Worm (Caenorhabditis elegans) whole organism, early embryonic: ENCODE data around the gene B0507.6.

Experiments
- B0310.2 ChIP-seq: sonication (generic microtip); optimal IDR thresholded peaks from 2 replicates; lab custom pipeline; 2016; ENCODE audit warnings: mild to moderate bottlenecking, missing genetic modification characterization, missing compliant biosample characterization
- ama-1 ChIP-seq: fragments of 150-350 bp; optimal IDR thresholded peaks from 2 replicates; lab custom pipeline; 2014
- ceh-13 ChIP-seq: fragments of 200-800 bp; sonication (Bioruptor generic); optimal IDR thresholded peaks from 2 replicates; lab custom pipeline; 2018; ENCODE audit warnings: mild to moderate bottlenecking, missing genetic modification characterization, missing compliant biosample characterization
- ceh-36 ChIP-seq: sonication (generic microtip); optimal IDR thresholded peaks from 2 replicates; lab custom pipeline; 2016; ENCODE audit warnings: missing genetic modification characterization, inconsistent platforms, missing compliant biosample characterization
- ets-7 ChIP-seq: sonication (generic microtip); optimal IDR thresholded peaks from 2 replicates; lab custom pipeline; 2016; ENCODE audit warnings: missing genotype, missing genetic modification characterization, missing compliant biosample characterization
- flt-1 ChIP-seq: fragments of 200-800 bp; sonication (Bioruptor generic); IDR thresholded peaks from 2 replicates; pipeline ENCODE4 v1.3.6; 2022; ENCODE audit warnings: missing genetic modification characterization, missing compliant biosample characterization
- hmbx-1 ChIP-seq: sonication (generic microtip); optimal IDR thresholded peaks from 2 replicates; lab custom pipeline; 2016; ENCODE audit warnings: mild to moderate bottlenecking, missing genetic modification characterization, missing compliant biosample characterization
- pes-1 ChIP-seq: fragments of 200-800 bp; sonication (Bioruptor generic); IDR thresholded peaks from 2 replicates; pipeline ENCODE4 v1.3.6; 2022; ENCODE audit warnings: missing genetic modification reagents, missing genetic modification characterization, missing compliant biosample characterization
- scrt-1 ChIP-seq: fragments of 200-800 bp; sonication (Bioruptor generic); IDR thresholded peaks from 2 replicates; pipeline ENCODE4 v1.3.6; 2022; ENCODE audit warnings: missing genetic modification characterization, missing compliant biosample characterization

DNA sequence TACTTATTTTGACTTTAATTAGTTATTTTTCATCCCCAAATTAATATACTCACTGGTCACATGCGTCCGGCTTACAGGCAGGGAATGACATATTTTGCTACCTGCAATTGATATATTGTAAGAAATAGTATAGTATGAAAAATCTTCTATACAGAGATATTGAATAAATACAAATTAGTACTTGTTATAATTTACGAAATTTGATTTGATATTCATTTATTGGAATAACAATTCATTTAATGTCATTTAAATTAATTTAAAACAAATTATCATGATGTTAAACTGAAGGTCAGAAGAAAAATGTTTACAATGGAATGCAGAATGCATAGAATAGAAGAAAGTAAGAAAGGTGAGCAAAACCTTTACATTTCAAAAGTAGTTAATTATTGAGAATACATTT, 12.7 kb downstream of the B0507.6 start, which contains the start of gene B0507.7:
- TF ChIP-seq flt-1 (GFP tag; lab: Robert Waterston, UW) (no peak), scrt-1 (no peak), ama-1 (lab: Kevin White, UChicago) (no peak), ceh-13 (GFP tag; lab: Kevin White, UChicago) (no peak), ets-7 (tag; lab: Kevin White, UChicago) (no peak), B0310.2 (no peak), ceh-36 (tag; lab: Kevin White, UChicago) (no peak), hmbx-1 (no peak), pes-1 (no peak)
